Worm (Caenorhabditis elegans) whole organism, young adult: ENCODE data around the gene T24F1.7.

Experiments used
- F22D6.2 ChIP-seq: sonication (generic microtip); optimal IDR thresholded peaks from 2 replicates; lab custom pipeline; 2016; ENCODE audit warnings: mild to moderate bottlenecking, missing genetic modification characterization, missing compliant biosample characterization
- F23B12.7 ChIP-seq: sonication (generic microtip); optimal IDR thresholded peaks from 2 replicates; lab custom pipeline; 2017; ENCODE audit warnings: missing genetic modification characterization, mild to moderate bottlenecking, missing compliant biosample characterization, antibody characterized with exemption, moderate library complexity; ENCODE audit not compliant: insufficient read depth
- F57A8.1 ChIP-seq: fragments of 200-800 bp; sonication (Bioruptor generic); optimal IDR thresholded peaks from 2 replicates; lab custom pipeline; 2018; ENCODE audit warnings: mild to moderate bottlenecking, missing genetic modification characterization, moderate library complexity, missing compliant biosample characterization
- F57C9.4 ChIP-seq: sonication (generic microtip); optimal IDR thresholded peaks from 2 replicates; lab custom pipeline; 2017; ENCODE audit warnings: mild to moderate bottlenecking, missing genetic modification characterization, missing compliant biosample characterization
- Y53F4B.3 ChIP-seq: fragments of 200-800 bp; sonication (Bioruptor generic); IDR thresholded peaks from 2 replicates; pipeline ENCODE4 v1.3.6; 2022; ENCODE audit warnings: missing genetic modification reagents, missing genetic modification characterization, missing compliant biosample characterization
- Y95B8A.8 ChIP-seq: fragments of 200-800 bp; sonication (Bioruptor generic); IDR thresholded peaks from 2 replicates; pipeline ENCODE4 v1.3.6; 2022; ENCODE audit warnings: missing genetic modification reagents, missing genetic modification characterization, missing compliant biosample characterization
- ZK185.1 ChIP-seq: sonication (generic microtip); optimal IDR thresholded peaks from 2 replicates; lab custom pipeline; 2016; ENCODE audit warnings: mild to moderate bottlenecking, missing genetic modification characterization, missing compliant biosample characterization; ENCODE audit not compliant: poor library complexity, severe bottlenecking
- attf-5 ChIP-seq: fragments of 200-800 bp; sonication (Bioruptor generic); optimal IDR thresholded peaks from 2 replicates; lab custom pipeline; 2018; ENCODE audit warnings: mild to moderate bottlenecking, missing genetic modification characterization, missing compliant biosample characterization
- ccch-3 ChIP-seq: fragments of 200-800 bp; sonication (Bioruptor generic); optimal IDR thresholded peaks from 2 replicates; lab custom pipeline; 2018; ENCODE audit warnings: mild to moderate bottlenecking, missing genetic modification characterization, missing compliant biosample characterization
- ceh-27 ChIP-seq: fragments of 200-800 bp; sonication (Bioruptor generic); optimal IDR thresholded peaks from 2 replicates; lab custom pipeline; 2018; ENCODE audit warnings: mild to moderate bottlenecking, missing genetic modification characterization, moderate library complexity, missing compliant biosample characterization
- ceh-58 ChIP-seq: fragments of 200-800 bp; sonication (Bioruptor generic); IDR thresholded peaks from 2 replicates; pipeline ENCODE4 v1.3.6; 2022; ENCODE audit warnings: missing genetic modification characterization, missing compliant biosample characterization
- dox-1 ChIP-seq: fragments of 200-800 bp; sonication (Bioruptor generic); IDR thresholded peaks from 2 replicates; pipeline ENCODE4 v1.3.6; 2022; ENCODE audit warnings: missing genetic modification reagents, missing genetic modification characterization, missing compliant biosample characterization
- egl-44 ChIP-seq: fragments of 200-800 bp; sonication (Bioruptor generic); IDR thresholded peaks from 2 replicates; pipeline ENCODE4 v1.3.6; 2022; ENCODE audit warnings: missing genetic modification reagents, missing genetic modification characterization, missing compliant biosample characterization
- ekl-4 ChIP-seq: fragments of 200-800 bp; sonication (Bioruptor generic); IDR thresholded peaks from 2 replicates; pipeline ENCODE4 v1.3.6; 2022; ENCODE audit warnings: missing genetic modification reagents, missing genetic modification characterization, missing compliant biosample characterization
- him-1 ChIP-seq: sonication (generic microtip); optimal IDR thresholded peaks from 2 replicates; lab custom pipeline; 2016; ENCODE audit warnings: missing genotype, missing genetic modification reagents, missing genetic modification characterization, missing compliant biosample characterization
- hrde-1 ChIP-seq: sonication (generic microtip); optimal IDR thresholded peaks from 2 replicates; lab custom pipeline; 2016; ENCODE audit warnings: missing genetic modification characterization, mild to moderate bottlenecking, missing compliant biosample characterization, moderate library complexity, missing genotype, missing genetic modification reagents, borderline replicate concordance
- hsf-1 ChIP-seq: fragments of 200-800 bp; sonication (Bioruptor generic); IDR thresholded peaks from 2 replicates; pipeline ENCODE4 v1.3.6; 2022; ENCODE audit warnings: missing genetic modification reagents, missing genetic modification characterization, missing compliant biosample characterization
- let-526 ChIP-seq: fragments of 200-800 bp; sonication (Bioruptor generic); IDR thresholded peaks from 2 replicates; pipeline ENCODE4 v1.3.6; 2022; ENCODE audit warnings: missing genetic modification reagents, missing genetic modification characterization, missing compliant biosample characterization
- let-607 ChIP-seq, 2 experiments: fragments of 200-800 bp in 1 of 2; sonication (Bioruptor generic) in 1 of 2; sonication (generic microtip) in 1 of 2; optimal IDR thresholded peaks; 2 replicates each; lab custom pipeline; 2016 to 2018; ENCODE audit warnings: mild to moderate bottlenecking in 2 of 2, missing compliant biosample characterization in 2 of 2, missing genetic modification characterization in 2 of 2, moderate library complexity in 2 of 2, missing genotype in 1 of 2
- lin-35 ChIP-seq, 3 experiments: fragments of 150-350 bp in 2 of 3; sonication (generic microtip) in 1 of 3; optimal IDR thresholded peaks; 2 replicates each; lab custom pipeline; 2014 to 2018; ENCODE audit warnings: missing biosample characterization in 3 of 3, missing genetic modification characterization in 3 of 3, missing genetic modification reagents in 3 of 3
- lin-40 ChIP-seq: sonication (generic microtip); optimal IDR thresholded peaks from 2 replicates; lab custom pipeline; 2016; ENCODE audit warnings: missing genetic modification characterization, mild to moderate bottlenecking, missing compliant biosample characterization, missing genotype, missing genetic modification reagents
- lin-54 ChIP-seq: fragments of 200-800 bp; sonication (Bioruptor generic); optimal IDR thresholded peaks from 2 replicates; lab custom pipeline; 2018; ENCODE audit warnings: mild to moderate bottlenecking, missing genetic modification characterization, missing compliant biosample characterization
- lsl-1 ChIP-seq: fragments of 200-800 bp; sonication (Bioruptor generic); optimal IDR thresholded peaks from 2 replicates; lab custom pipeline; 2018; ENCODE audit warnings: mild to moderate bottlenecking, missing genetic modification characterization, moderate library complexity, missing compliant biosample characterization
- lsy-27 ChIP-seq: sonication (generic microtip); optimal IDR thresholded peaks from 2 replicates; lab custom pipeline; 2017; ENCODE audit warnings: missing genetic modification characterization, mild to moderate bottlenecking, missing compliant biosample characterization, antibody characterized with exemption, missing genotype, borderline replicate concordance; ENCODE audit not compliant: insufficient read depth
- madf-6 ChIP-seq: fragments of 200-800 bp; sonication (Bioruptor generic); IDR thresholded peaks from 2 replicates; pipeline ENCODE4 v1.3.6; 2022; ENCODE audit warnings: missing genetic modification reagents, missing genetic modification characterization, missing compliant biosample characterization
- madf-8 ChIP-seq: fragments of 200-800 bp; sonication (Bioruptor generic); conservative IDR thresholded peaks from 2 replicates; pipeline ENCODE4 v1.3.6; 2022; ENCODE audit warnings: missing genetic modification reagents, missing genetic modification characterization, missing compliant biosample characterization
- mcd-1 ChIP-seq: fragments of 200-800 bp; sonication (Bioruptor generic); IDR thresholded peaks from 2 replicates; pipeline ENCODE4 v1.3.6; 2022; ENCODE audit warnings: missing genetic modification reagents, missing genetic modification characterization, missing compliant biosample characterization
- mxl-1 ChIP-seq: sonication (generic microtip); optimal IDR thresholded peaks from 2 replicates; lab custom pipeline; 2016; ENCODE audit warnings: missing genetic modification characterization, missing compliant biosample characterization
- nfyb-1 ChIP-seq: fragments of 200-800 bp; sonication (Bioruptor generic); IDR thresholded peaks from 2 replicates; pipeline ENCODE4 v1.3.6; 2022; ENCODE audit warnings: missing genetic modification reagents, missing genetic modification characterization, missing compliant biosample characterization
- nhr-120 ChIP-seq: fragments of 200-800 bp; sonication (Bioruptor generic); IDR thresholded peaks from 2 replicates; pipeline ENCODE4 v1.3.6; 2022; ENCODE audit warnings: missing genetic modification characterization, missing compliant biosample characterization
- pbrm-1 ChIP-seq: fragments of 200-800 bp; sonication (Bioruptor generic); IDR thresholded peaks from 2 replicates; pipeline ENCODE4 v1.3.6; 2022; ENCODE audit warnings: missing genetic modification reagents, missing genetic modification characterization, missing compliant biosample characterization
- rec-8 ChIP-seq, 2 experiments: sonication (generic microtip); optimal IDR thresholded peaks; 2 replicates each; lab custom pipeline; 2016; ENCODE audit warnings: mild to moderate bottlenecking in 2 of 2, missing genetic modification characterization in 2 of 2, missing genetic modification reagents in 2 of 2, missing genotype in 2 of 2, missing biosample characterization in 1 of 2, missing compliant biosample characterization in 1 of 2, moderate library complexity in 1 of 2
- sea-2 ChIP-seq: fragments of 200-800 bp; sonication (Bioruptor generic); IDR thresholded peaks from 2 replicates; pipeline ENCODE4 v1.3.6; 2022; ENCODE audit warnings: missing genetic modification characterization, missing compliant biosample characterization
- snpc-1.1 ChIP-seq: sonication (generic microtip); optimal IDR thresholded peaks from 2 replicates; lab custom pipeline; 2017; ENCODE audit warnings: missing genetic modification characterization, mild to moderate bottlenecking, missing compliant biosample characterization, antibody characterized with exemption, moderate library complexity, missing genotype, missing genetic modification reagents; ENCODE audit not compliant: insufficient read depth
- snpc-3.4 ChIP-seq: sonication (generic microtip); optimal IDR thresholded peaks from 2 replicates; lab custom pipeline; 2017; ENCODE audit warnings: missing genetic modification characterization, mild to moderate bottlenecking, missing compliant biosample characterization, antibody characterized with exemption, moderate library complexity, missing genotype, missing genetic modification reagents
- snpc-4 ChIP-seq, 5 experiments: fragments of 150-350 bp in 1 of 5; sonication (generic microtip) in 4 of 5; optimal IDR thresholded peaks; 2 replicates each; lab custom pipeline; 2014 to 2018; ENCODE audit warnings: missing genetic modification characterization in 5 of 5, missing biosample characterization in 3 of 5, antibody characterized with exemption in 2 of 5, mild to moderate bottlenecking in 2 of 5, missing compliant biosample characterization in 2 of 5, missing genotype in 2 of 5, moderate library complexity in 2 of 5, missing genetic modification reagents in 1 of 5
- sptf-2 ChIP-seq: fragments of 200-800 bp; sonication (Bioruptor generic); optimal IDR thresholded peaks from 2 replicates; lab custom pipeline; 2018; ENCODE audit warnings: mild to moderate bottlenecking, missing genetic modification characterization, missing compliant biosample characterization
- tbp1 ChIP-seq: fragments of 200-800 bp; sonication (Bioruptor generic); optimal IDR thresholded peaks from 2 replicates; lab custom pipeline; 2018; ENCODE audit warnings: mild to moderate bottlenecking, missing genetic modification characterization, missing compliant biosample characterization
- ztf-22 ChIP-seq: fragments of 200-800 bp; sonication (Bioruptor generic); optimal IDR thresholded peaks from 2 replicates; lab custom pipeline; 2018; ENCODE audit warnings: mild to moderate bottlenecking, missing genetic modification characterization, moderate library complexity, missing compliant biosample characterization
- ztf-25 ChIP-seq: fragments of 200-800 bp; sonication (Bioruptor generic); IDR thresholded peaks from 2 replicates; pipeline ENCODE4 v1.3.6; 2022; ENCODE audit warnings: missing genetic modification reagents, missing genetic modification characterization, missing compliant biosample characterization
- ztf-26 ChIP-seq: sonication (generic microtip); optimal IDR thresholded peaks from 2 replicates; lab custom pipeline; 2017; ENCODE audit warnings: missing genetic modification characterization, missing compliant biosample characterization
- ztf-28 ChIP-seq: fragments of 200-800 bp; sonication (Bioruptor generic); IDR thresholded peaks from 2 replicates; pipeline ENCODE4 v1.3.6; 2022; ENCODE audit warnings: missing genetic modification reagents, missing genetic modification characterization, missing compliant biosample characterization

The T24F1.7 gene

DNA sequence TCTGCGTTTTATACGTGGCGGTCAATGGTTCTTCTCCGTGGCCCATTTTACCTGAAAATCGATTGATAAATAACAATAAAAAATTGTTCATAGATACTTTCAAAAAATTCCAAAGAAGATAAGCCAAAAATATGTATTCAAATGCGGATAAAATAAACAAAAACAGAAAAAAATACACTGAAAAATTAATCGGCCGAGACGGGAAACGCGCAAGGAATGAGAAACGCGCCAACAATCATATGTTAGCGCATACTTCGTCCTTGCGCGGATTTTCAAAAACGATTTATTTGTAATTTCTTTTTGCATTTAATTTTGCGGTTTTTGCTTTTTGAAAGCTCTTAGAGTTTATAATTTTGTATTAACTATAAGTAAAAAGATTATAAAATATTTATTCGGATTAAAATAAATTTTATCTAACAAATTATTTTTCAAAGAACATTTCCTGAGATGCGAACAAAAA lies 33.3 kb downstream of the T24F1.7 start, which contains the start of gene nduf-11 (continued):
- TF ChIP-seq F57C9.4 (tag; lab: Kevin White, UChicago) (no peak), let-526 (GFP tag; lab: Robert Waterston, UW) (no peak), F22D6.2 (tag; lab: Kevin White, UChicago) (no peak), nhr-120 (GFP tag; lab: Robert Waterston, UW) (no peak), F23B12.7 (tag; lab: Kevin White, UChicago) (peak; percentile 74), rec-8 (tag; optimal IDR thresholded peaks at IDR 0.05; lab: Kevin White, UChicago) (no peak), sea-2 (GFP tag; lab: Robert Waterston, UW) (no peak), ztf-26 (tag; lab: Kevin White, UChicago) (peak; percentile 34), egl-44 (GFP tag; lab: Robert Waterston, UW) (no peak), ztf-25 (GFP tag; lab: Robert Waterston, UW) (no peak), ZK185.1 (tag; lab: Kevin White, UChicago) (peak; percentile 75), let-607 (tag; optimal IDR thresholded peaks at IDR 0.05; lab: Kevin White, UChicago) (peak in 1 of 2 experiments; percentile 28), Y95B8A.8 (GFP tag; lab: Robert Waterston, UW) (0 out of 2 replicates have a peak, but pooled peaks have one; percentile 11), nfyb-1 (peak; percentile 79), mxl-1 (tag; lab: Kevin White, UChicago) (no peak), lin-40 (tag; lab: Kevin White, UChicago) (peak; percentile 75), attf-5 (GFP tag; lab: Kevin White, UChicago) (peak; percentile 81), ekl-4 (GFP tag; lab: Robert Waterston, UW) (no peak), him-1 (tag; lab: Kevin White, UChicago) (no peak), lsy-27 (tag; lab: Kevin White, UChicago) (no peak), pbrm-1 (GFP tag; lab: Robert Waterston, UW) (peak; percentile 71; the same call in 1 of the 2 replicates), lin-54 (GFP tag; lab: Kevin White, UChicago) (peak; percentile 96), snpc-1.1 (no peak)

DNA sequence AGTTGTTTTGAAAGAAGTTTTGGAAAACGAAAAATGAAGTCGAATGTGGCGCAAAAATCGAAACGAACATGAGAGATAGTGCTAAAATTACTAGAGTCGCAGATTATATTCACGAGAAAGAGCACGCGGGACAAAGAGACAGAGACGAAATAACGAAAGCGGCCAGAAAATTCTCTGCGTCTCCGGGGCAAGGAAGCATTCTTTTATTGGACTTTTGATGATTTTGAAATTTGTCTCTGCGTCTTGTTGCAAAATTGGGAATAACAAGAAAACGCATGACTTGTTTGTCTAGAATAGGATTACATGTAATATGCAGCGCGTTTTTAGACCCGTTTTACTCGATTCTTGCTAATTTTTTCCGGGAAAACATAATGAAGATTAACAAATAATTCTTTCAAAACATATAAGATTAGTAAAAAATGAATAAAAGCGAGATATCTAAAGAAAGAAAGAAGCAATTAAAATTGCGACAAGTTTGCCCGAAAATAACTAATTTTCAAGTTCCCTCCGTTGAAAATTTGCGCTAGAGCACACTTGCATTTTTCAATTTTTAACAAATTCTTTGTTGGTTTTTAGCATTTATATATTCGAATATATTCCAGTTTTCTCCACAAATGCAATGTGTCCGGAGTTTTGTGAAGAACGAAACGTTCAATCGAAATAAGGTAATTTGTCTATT lies 35.7 kb downstream of the T24F1.7 start, which contains the start of the genes B0491.6 and pigm-1:
TSS of gene B0491.6 (minus strand) at position 466 of the 679 bp plus-strand sequence.
TSS of gene pigm-1 (plus strand) at position 568 of the 679 bp plus-strand sequence.
- TF ChIP-seq lin-54 (GFP tag; lab: Kevin White, UChicago), result peak; percentile 62
- TF ChIP-seq lin-35 (GFP tag; optimal IDR thresholded peaks at IDR 0.05; lab: Kevin White, UChicago), result peak in 2 of 3 experiments; percentile 38 to 63
- TF ChIP-seq tbp1 (GFP tag; lab: Kevin White, UChicago), result peak; percentile 30
- no peak for TF ChIP-seq snpc-3.4 (tag; lab: Kevin White, UChicago)
- TF ChIP-seq ceh-58 (GFP tag; lab: Robert Waterston, UW), result no peak
- TF ChIP-seq ccch-3, result no peak
- TF ChIP-seq lsl-1 (GFP tag; lab: Kevin White, UChicago), result no peak
- TF ChIP-seq attf-5 (GFP tag; lab: Kevin White, UChicago), result peak; percentile 90
- TF ChIP-seq mcd-1 (GFP tag; lab: Robert Waterston, UW), result peak; percentile 61; the same call in 1 of the 2 replicates
- TF ChIP-seq Y53F4B.3 (GFP tag; lab: Robert Waterston, UW), result no peak
- peak; percentile 64 for TF ChIP-seq lin-40 (tag; lab: Kevin White, UChicago)
- TF ChIP-seq sptf-2, result no peak
- peak; percentile 12; the same call in 1 of the 2 replicates for TF ChIP-seq madf-6 (GFP tag; lab: Robert Waterston, UW)
- TF ChIP-seq mxl-1 (tag; lab: Kevin White, UChicago), result no peak
- TF ChIP-seq ztf-28 (GFP tag; lab: Robert Waterston, UW), result no peak
- TF ChIP-seq hsf-1 (GFP tag; lab: Robert Waterston, UW), result 0 out of 2 replicates have a peak, but pooled peaks have one; percentile 39
- TF ChIP-seq hrde-1 (tag; lab: Kevin White, UChicago), result no peak
- peak; percentile 53 for TF ChIP-seq dox-1
- TF ChIP-seq ztf-22 (GFP tag; lab: Kevin White, UChicago), result no peak
- TF ChIP-seq ztf-25 (GFP tag; lab: Robert Waterston, UW), result no peak
- no peak for TF ChIP-seq madf-8
- TF ChIP-seq F57A8.1 (GFP tag; lab: Kevin White, UChicago), result no peak
- peak; percentile 16 for TF ChIP-seq ceh-27
- TF ChIP-seq snpc-4 (GFP tag; optimal IDR thresholded peaks at IDR 0.05; lab: Kevin White, UChicago), result peak; percentile 12
- TF ChIP-seq snpc-4 (tag; optimal IDR thresholded peaks at IDR 0.05; lab: Kevin White, UChicago), result peak in 3 of 4 experiments; percentile 19 to 53 (median 50)
- peak; percentile 22 for TF ChIP-seq ZK185.1 (tag; lab: Kevin White, UChicago)
